Worm (Caenorhabditis elegans) whole organism, L3 larva: ENCODE measurements around the gene nnt-1.

Experiments
- ama-1 ChIP-seq: fragments of 150-350 bp; optimal IDR thresholded peaks from 2 replicates; lab custom pipeline; 2018
- elt-2 ChIP-seq: sonication (generic microtip); optimal IDR thresholded peaks from 2 replicates; lab custom pipeline; 2016; ENCODE audit warnings: missing genetic modification reagents, mild to moderate bottlenecking, missing genetic modification characterization, missing compliant biosample characterization
- fkh-10 ChIP-seq: sonication (generic microtip); optimal IDR thresholded peaks from 2 replicates; lab custom pipeline; 2017; ENCODE audit warnings: missing biosample characterization, missing genetic modification reagents, missing genetic modification characterization
- jun-1 ChIP-seq: fragments of 150-350 bp; optimal IDR thresholded peaks from 2 replicates; lab custom pipeline; 2014; ENCODE audit warnings: missing biosample characterization, missing genetic modification reagents, missing genetic modification characterization
- mml-1 ChIP-seq: fragments of 150-350 bp; sonication (generic microtip); optimal IDR thresholded peaks from 3 replicates; lab custom pipeline; 2014; ENCODE audit warnings: missing biosample characterization, missing genetic modification characterization
- nhr-12 ChIP-seq: fragments of 150-350 bp; optimal IDR thresholded peaks from 2 replicates; lab custom pipeline; 2014; ENCODE audit warnings: missing biosample characterization, missing genetic modification characterization
- nhr-23 ChIP-seq: fragments of 150-350 bp; optimal IDR thresholded peaks from 2 replicates; lab custom pipeline; 2014; ENCODE audit warnings: missing biosample characterization, missing genetic modification reagents, missing genetic modification characterization
- nhr-28 ChIP-seq: fragments of 150-350 bp; optimal IDR thresholded peaks from 2 replicates; lab custom pipeline; 2014; ENCODE audit warnings: missing biosample characterization, missing genetic modification characterization
- nhr-67 ChIP-seq: fragments of 150-350 bp; optimal IDR thresholded peaks from 2 replicates; lab custom pipeline; 2014; ENCODE audit warnings: missing biosample characterization, missing genetic modification characterization
- skn-1 ChIP-seq: fragments of 150-350 bp; optimal IDR thresholded peaks from 2 replicates; lab custom pipeline; 2014; ENCODE audit warnings: missing biosample characterization, missing genetic modification characterization
- snpc-4 ChIP-seq: fragments of 150-350 bp; optimal IDR thresholded peaks from 2 replicates; lab custom pipeline; 2014; ENCODE audit warnings: missing biosample characterization, missing genetic modification characterization
- unc-62 ChIP-seq: fragments of 150-350 bp; sonication (generic microtip); optimal IDR thresholded peaks from 4 replicates; lab custom pipeline; 2014; ENCODE audit warnings: missing biosample characterization, missing genetic modification reagents, missing genetic modification characterization

- TF ChIP-seq jun-1 (tag; lab: Kevin White, UChicago) = no peak
- TF ChIP-seq fkh-10 (GFP tag; lab: Kevin White, UChicago) = no peak
- TF ChIP-seq ama-1 = no peak
- no peak for TF ChIP-seq elt-2 (tag; lab: Kevin White, UChicago)
- no peak for TF ChIP-seq nhr-23 (tag; lab: Kevin White, UChicago)
- TF ChIP-seq nhr-28 = no peak
- TF ChIP-seq snpc-4 (tag; lab: Kevin White, UChicago) = no peak
- no peak for TF ChIP-seq skn-1 (tag; lab: Kevin White, UChicago)
- no peak for TF ChIP-seq nhr-12 (tag; lab: Kevin White, UChicago)
- TF ChIP-seq unc-62 (GFP tag; lab: Kevin White, UChicago) = no peak
- TF ChIP-seq nhr-67 (tag; lab: Kevin White, UChicago) = no peak
- TF ChIP-seq mml-1 (tag; lab: Kevin White, UChicago) = no peak
Measured at ce11 chrX:6173656-6174055, 51.5 kb downstream of the nnt-1 start, which contains the start of gene T25B2.1.
